Fruit fly (Drosophila melanogaster): Measurements from ENCODE around the gene by.

The by gene

dm6 chr3R:9581089-9581520 is 48.3 kb upstream of the by start, which contains the start of gene CG8301 (continued):
- TF ChIP-seq Fer1 (GFP tag; optimal IDR thresholded peaks at IDR 0.05): peak; percentile 72
- 0 out of 2 replicates have a peak, but pooled peaks have one; percentile 17 for TF ChIP-seq Xrp1 (GFP tag; IDR thresholded peaks at IDR 0.05)
- TF ChIP-seq ewg (GFP tag; optimal IDR thresholded peaks at IDR 0.05): peak; percentile 87
- TF ChIP-seq CG11695 (GFP tag; IDR thresholded peaks at IDR 0.05): peak; percentile 56; the same call in 2 of the 3 replicates
- no peak for TF ChIP-seq CG10431 (GFP tag; optimal IDR thresholded peaks at IDR 0.05)
- TF ChIP-seq CG12236 (GFP tag; optimal IDR thresholded peaks at IDR 0.05): no peak
- TF ChIP-seq B-H1 (GFP tag; IDR thresholded peaks at IDR 0.05): 0 out of 3 replicates have a peak, but pooled peaks have one; percentile 14
- no peak for TF ChIP-seq CG10209 (GFP tag; optimal IDR thresholded peaks at IDR 0.05)
- no peak for TF ChIP-seq Eip74EF (GFP tag; optimal IDR thresholded peaks at IDR 0.05)
- TF ChIP-seq CG7372 (GFP tag; IDR thresholded peaks at IDR 0.05): no peak
- TF ChIP-seq pb (GFP tag; optimal IDR thresholded peaks at IDR 0.05): no peak
- no peak for TF ChIP-seq Stat92E (GFP tag; optimal IDR thresholded peaks at IDR 0.05)
- no peak for TF ChIP-seq HHEX (GFP tag; optimal IDR thresholded peaks at IDR 0.05)
- TF ChIP-seq ase (GFP tag; IDR thresholded peaks at IDR 0.05): no peak
- TF ChIP-seq Dek (tag; optimal IDR thresholded peaks at IDR 0.05): peak; percentile 31
- TF ChIP-seq cwo (GFP tag; optimal IDR thresholded peaks at IDR 0.05): peak; percentile 17
- no peak for TF ChIP-seq MTF-1 (GFP tag; optimal IDR thresholded peaks at IDR 0.05; ENCODE audit: borderline replicate concordance)
- no peak for TF ChIP-seq dan (GFP tag; IDR thresholded peaks at IDR 0.05)
- TF ChIP-seq ham (GFP tag; IDR thresholded peaks at IDR 0.05): no peak
- peak; percentile 49 for TF ChIP-seq lilli (GFP tag; optimal IDR thresholded peaks at IDR 0.05)
- no peak for TF ChIP-seq CG10959 (GFP tag; IDR thresholded peaks at IDR 0.05)
- no peak for TF ChIP-seq CG18011 (GFP tag; optimal IDR thresholded peaks at IDR 0.05)
- no peak for TF ChIP-seq oc (tag; optimal IDR thresholded peaks at IDR 0.05)
- no peak for TF ChIP-seq CG2202 (tag; optimal IDR thresholded peaks at IDR 0.05)
- no peak for TF ChIP-seq CG2678 (tag; optimal IDR thresholded peaks at IDR 0.05)
- no peak for TF ChIP-seq psq (GFP tag; optimal IDR thresholded peaks at IDR 0.05)
- no peak for TF ChIP-seq TFAM (GFP tag; optimal IDR thresholded peaks at IDR 0.05)
- TF ChIP-seq fd102C (GFP tag; optimal IDR thresholded peaks at IDR 0.05): no peak
- peak; percentile 31 for TF ChIP-seq CG8924 (tag; optimal IDR thresholded peaks at IDR 0.05)
- TF ChIP-seq Hmr (GFP tag; optimal IDR thresholded peaks at IDR 0.05): peak; percentile 49
- TF ChIP-seq grn (GFP tag; optimal IDR thresholded peaks at IDR 0.05): no peak
- no peak for TF ChIP-seq gro (GFP tag; optimal IDR thresholded peaks at IDR 0.05)
- TF ChIP-seq CG33557 (GFP tag; optimal IDR thresholded peaks at IDR 0.05): no peak
- no peak for TF ChIP-seq CG4707 (GFP tag; optimal IDR thresholded peaks at IDR 0.05)
- TF ChIP-seq danr (GFP tag; IDR thresholded peaks at IDR 0.05): no peak
- TF ChIP-seq CG15479 (GFP tag; optimal IDR thresholded peaks at IDR 0.05): no peak
- TF ChIP-seq crc (GFP tag; optimal IDR thresholded peaks at IDR 0.05): no peak
- no peak for TF ChIP-seq Hey (tag; optimal IDR thresholded peaks at IDR 0.05)
- TF ChIP-seq CG7839 (tag; optimal IDR thresholded peaks at IDR 0.05): peak; percentile 45
- TF ChIP-seq CG6791 (GFP tag; IDR thresholded peaks at IDR 0.05; ENCODE audit: partially characterized antibody): no peak
- no peak for TF ChIP-seq slp2 (GFP tag; optimal IDR thresholded peaks at IDR 0.05)
- no peak for TF ChIP-seq Optix (GFP tag; IDR thresholded peaks at IDR 0.05)
- no peak for TF ChIP-seq Poxn (GFP tag; IDR thresholded peaks at IDR 0.05)
- TF ChIP-seq CG11398 (GFP tag; optimal IDR thresholded peaks at IDR 0.05): no peak
- no peak for TF ChIP-seq CG6654 (GFP tag; optimal IDR thresholded peaks at IDR 0.05)
- no peak for TF ChIP-seq Doc3 (GFP tag; IDR thresholded peaks at IDR 0.05; ENCODE audit: partially characterized antibody)
- no peak for TF ChIP-seq CG11093 (GFP tag; IDR thresholded peaks at IDR 0.05)
- TF ChIP-seq CG8388 (GFP tag; optimal IDR thresholded peaks at IDR 0.05): no peak
- no peak for TF ChIP-seq CG11247 (GFP tag; IDR thresholded peaks at IDR 0.05)
- peak; percentile 34 for TF ChIP-seq CG7556 (GFP tag; optimal IDR thresholded peaks at IDR 0.05)
